Fruit fly (Drosophila melanogaster): ENCODE results near the gene Uvrag.

Gene Uvrag

DNA sequence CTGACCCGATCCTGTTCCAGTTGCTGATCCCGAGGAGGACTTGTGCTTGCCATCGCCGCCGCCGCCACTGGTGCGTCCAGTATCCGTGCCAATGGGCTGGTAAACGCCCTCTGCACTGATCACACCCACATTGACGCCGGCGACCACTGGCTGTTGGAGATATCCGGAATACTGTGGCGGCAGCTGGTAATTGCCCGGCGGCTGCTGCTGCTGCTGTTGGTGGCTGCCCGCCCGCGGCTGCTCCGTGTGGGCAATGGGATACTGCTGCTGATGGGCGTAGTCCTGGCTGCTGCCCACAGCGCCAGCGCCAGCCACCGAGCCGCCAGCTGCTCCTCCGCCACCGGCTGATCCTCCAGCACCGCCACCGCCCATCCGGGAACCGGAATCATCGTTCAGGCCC lies 18.4 kb downstream of the Uvrag start:
- TF ChIP-seq br (GFP tag; optimal IDR thresholded peaks at IDR 0.05) (no peak), jim (GFP tag; optimal IDR thresholded peaks at IDR 0.05) (no peak), dsf (GFP tag; optimal IDR thresholded peaks at IDR 0.05; ENCODE audit: borderline replicate concordance) (no peak), ey (GFP tag; optimal IDR thresholded peaks at IDR 0.05) (no peak), CG9705 (GFP tag; optimal IDR thresholded peaks at IDR 0.05) (no peak), rgr (GFP tag; optimal IDR thresholded peaks at IDR 0.05) (no peak), brk (GFP tag; optimal IDR thresholded peaks at IDR 0.05) (no peak), h (GFP tag; optimal IDR thresholded peaks at IDR 0.05) (no peak), tai (GFP tag; optimal IDR thresholded peaks at IDR 0.05) (no peak), Vsx2 (GFP tag; optimal IDR thresholded peaks at IDR 0.05; ENCODE audit: partially characterized antibody) (no peak), usp (GFP tag; optimal IDR thresholded peaks at IDR 0.05) (no peak), CrebA (GFP tag; optimal IDR thresholded peaks at IDR 0.05; ENCODE audit: borderline replicate concordance) (no peak), OdsH (GFP tag; optimal IDR thresholded peaks at IDR 0.05) (no peak), dl (GFP tag; optimal IDR thresholded peaks at IDR 0.05; ENCODE audit: insufficient read depth in 1 of 2, partially characterized antibody in 2 of 2) (no peak), woc (GFP tag; optimal IDR thresholded peaks at IDR 0.05) (no peak), Dif (GFP tag; optimal IDR thresholded peaks at IDR 0.05; ENCODE audit: partially characterized antibody) (no peak), fru (GFP tag; optimal IDR thresholded peaks at IDR 0.05) (no peak)

- TF ChIP-seq Rel (GFP tag; optimal IDR thresholded peaks at IDR 0.05) (no peak), Rel (tag; optimal IDR thresholded peaks at IDR 0.05) (no peak), jim (GFP tag; optimal IDR thresholded peaks at IDR 0.05) (no peak), usp (GFP tag; optimal IDR thresholded peaks at IDR 0.05) (no peak), dmrt93B (GFP tag; optimal IDR thresholded peaks at IDR 0.05) (no peak), CG9705 (GFP tag; optimal IDR thresholded peaks at IDR 0.05) (no peak), Abd-B (GFP tag; optimal IDR thresholded peaks at IDR 0.05) (no peak), OdsH (GFP tag; optimal IDR thresholded peaks at IDR 0.05) (no peak), N (GFP tag; optimal IDR thresholded peaks at IDR 0.05) (no peak), h (GFP tag; optimal IDR thresholded peaks at IDR 0.05) (no peak), sv (GFP tag; optimal IDR thresholded peaks at IDR 0.05) (no peak), GATAd (GFP tag; optimal IDR thresholded peaks at IDR 0.05) (no peak)
These were observed 20.1 kb downstream of the Uvrag start, which contains the start of gene CG43779 for dm6 chr2L:13306655-13307054. Gene CG43779 (minus strand): TSS chr2L:13306755.

- TF ChIP-seq HLH106 (tag; optimal IDR thresholded peaks at IDR 0.05), result no peak
- TF ChIP-seq CrebA (GFP tag; optimal IDR thresholded peaks at IDR 0.05; ENCODE audit: borderline replicate concordance), result no peak
- no peak for TF ChIP-seq OdsH (GFP tag; optimal IDR thresholded peaks at IDR 0.05)
- TF ChIP-seq CG32264 (GFP tag; optimal IDR thresholded peaks at IDR 0.05), result no peak
- TF ChIP-seq N (GFP tag; optimal IDR thresholded peaks at IDR 0.05), result no peak
- TF ChIP-seq sv (GFP tag; optimal IDR thresholded peaks at IDR 0.05), result no peak
- no peak for TF ChIP-seq rgr (GFP tag; optimal IDR thresholded peaks at IDR 0.05)
- no peak for TF ChIP-seq Dfd (GFP tag; optimal IDR thresholded peaks at IDR 0.05)
- TF ChIP-seq dsf (GFP tag; optimal IDR thresholded peaks at IDR 0.05; ENCODE audit: borderline replicate concordance), result no peak
- no peak for TF ChIP-seq GATAd (GFP tag; optimal IDR thresholded peaks at IDR 0.05)
- TF ChIP-seq dl (GFP tag; optimal IDR thresholded peaks at IDR 0.05; ENCODE audit: insufficient read depth in 1 of 2, partially characterized antibody in 2 of 2), result no peak
- no peak for TF ChIP-seq lola (GFP tag; optimal IDR thresholded peaks at IDR 0.05)
- TF ChIP-seq sage (GFP tag; optimal IDR thresholded peaks at IDR 0.05), result no peak
- TF ChIP-seq jim (GFP tag; optimal IDR thresholded peaks at IDR 0.05), result no peak
- no peak for TF ChIP-seq Hr83 (GFP tag; optimal IDR thresholded peaks at IDR 0.05; ENCODE audit: poor library complexity, severe bottlenecking)
- no peak for TF ChIP-seq h (GFP tag; optimal IDR thresholded peaks at IDR 0.05)
These were observed 39.2 kb downstream of the Uvrag start for dm6 chr2L:13325823-13326222.

- no peak for TF ChIP-seq tai (GFP tag; optimal IDR thresholded peaks at IDR 0.05)
- no peak for TF ChIP-seq dl (GFP tag; optimal IDR thresholded peaks at IDR 0.05; ENCODE audit: insufficient read depth in 1 of 2, partially characterized antibody in 2 of 2)
- no peak for TF ChIP-seq sage (GFP tag; optimal IDR thresholded peaks at IDR 0.05)
- no peak for TF ChIP-seq Rel (GFP tag; optimal IDR thresholded peaks at IDR 0.05)
- TF ChIP-seq Rel (tag; optimal IDR thresholded peaks at IDR 0.05), result no peak
- no peak for TF ChIP-seq Hr78 (GFP tag; optimal IDR thresholded peaks at IDR 0.05)
- no peak for TF ChIP-seq fru (GFP tag; optimal IDR thresholded peaks at IDR 0.05)
- no peak for TF ChIP-seq sv (GFP tag; optimal IDR thresholded peaks at IDR 0.05)
- TF ChIP-seq CrebA (GFP tag; optimal IDR thresholded peaks at IDR 0.05; ENCODE audit: borderline replicate concordance), result no peak
- TF ChIP-seq Dfd (GFP tag; optimal IDR thresholded peaks at IDR 0.05), result no peak
- TF ChIP-seq lola (GFP tag; optimal IDR thresholded peaks at IDR 0.05), result no peak
- TF ChIP-seq dmrt93B (GFP tag; optimal IDR thresholded peaks at IDR 0.05), result no peak
- TF ChIP-seq Hnf4 (GFP tag; optimal IDR thresholded peaks at IDR 0.05), result no peak
- TF ChIP-seq h (GFP tag; optimal IDR thresholded peaks at IDR 0.05), result no peak
- no peak for TF ChIP-seq Dif (GFP tag; optimal IDR thresholded peaks at IDR 0.05; ENCODE audit: partially characterized antibody)
- no peak for TF ChIP-seq Sp1 (GFP tag; optimal IDR thresholded peaks at IDR 0.05)
- no peak for TF ChIP-seq N (GFP tag; optimal IDR thresholded peaks at IDR 0.05)
- TF ChIP-seq foxo (GFP tag; optimal IDR thresholded peaks at IDR 0.05), result no peak
- TF ChIP-seq Vsx2 (GFP tag; optimal IDR thresholded peaks at IDR 0.05; ENCODE audit: partially characterized antibody), result no peak
- TF ChIP-seq Jra (GFP tag; optimal IDR thresholded peaks at IDR 0.05), result no peak
- no peak for TF ChIP-seq brk (GFP tag; optimal IDR thresholded peaks at IDR 0.05)
These were observed 44.4 kb downstream of the Uvrag start, which contains the start of gene hbt for dm6 chr2L:13331021-13331420. Gene hbt (minus strand): TSS chr2L:13331121.

Measured in whole organism, wandering third instar larva.